Fruit fly (Drosophila melanogaster): ENCODE results near the gene CG14565.

The CG14565 gene

dm6 chr3L:21731104-21731600, 12.9 kb downstream of the CG14565 start, which contains the start of gene CG14569:
TSS of gene CG14569 (minus strand) at chr3L:21731550.
- no peak for TF ChIP-seq CG5204 (GFP tag; optimal IDR thresholded peaks at IDR 0.05)
- no peak for TF ChIP-seq CG7101 (tag; optimal IDR thresholded peaks at IDR 0.05)
- TF ChIP-seq CG7045 (GFP tag; optimal IDR thresholded peaks at IDR 0.05) = no peak
- TF ChIP-seq Crg-1 (GFP tag; optimal IDR thresholded peaks at IDR 0.05) = no peak
- no peak for TF ChIP-seq CG11617 (GFP tag; optimal IDR thresholded peaks at IDR 0.05)
- no peak for TF ChIP-seq CG33017 (tag; optimal IDR thresholded peaks at IDR 0.05)
- no peak for TF ChIP-seq tj (GFP tag; optimal IDR thresholded peaks at IDR 0.05)
- no peak for TF ChIP-seq ovo (GFP tag; optimal IDR thresholded peaks at IDR 0.05)
- TF ChIP-seq Hr96 (GFP tag; optimal IDR thresholded peaks at IDR 0.05) = no peak
- no peak for TF ChIP-seq Mnt (GFP tag; optimal IDR thresholded peaks at IDR 0.05)
- no peak for TF ChIP-seq cic (GFP tag; optimal IDR thresholded peaks at IDR 0.05)
- TF ChIP-seq Clk (GFP tag; optimal IDR thresholded peaks at IDR 0.05) = no peak
- TF ChIP-seq CG1620 (GFP tag; optimal IDR thresholded peaks at IDR 0.05) = no peak
- TF ChIP-seq toe (GFP tag; optimal IDR thresholded peaks at IDR 0.05) = no peak
- TF ChIP-seq cnc (optimal IDR thresholded peaks at IDR 0.05) = no peak

DNA sequence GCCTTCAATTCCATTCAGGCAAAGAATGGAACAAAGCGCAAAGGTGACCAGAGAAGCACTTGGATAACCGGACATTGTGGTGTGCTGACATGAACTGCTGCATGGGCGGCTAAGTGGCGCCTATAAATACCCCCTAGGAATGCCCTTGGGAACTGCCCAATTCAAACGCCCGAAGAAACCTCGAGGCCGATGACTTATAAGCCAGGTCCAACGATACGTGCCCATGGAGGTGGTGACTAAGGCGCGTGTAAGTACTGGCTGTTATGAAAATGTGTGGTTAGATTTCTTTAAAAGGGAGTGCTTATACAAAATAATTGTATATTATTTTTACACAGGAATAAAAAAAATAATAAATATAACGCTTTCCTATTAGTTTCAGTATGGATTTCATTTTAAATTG, 13.7 kb downstream of the CG14565 start, which contains the start of gene CG14570:
TSS of gene CG14570 (minus strand) at position 101 of the 400 bp plus-strand sequence.
- no peak for TF ChIP-seq cnc (optimal IDR thresholded peaks at IDR 0.05)
- no peak for TF ChIP-seq Mnt (GFP tag; optimal IDR thresholded peaks at IDR 0.05)
- TF ChIP-seq CG12768 (GFP tag; optimal IDR thresholded peaks at IDR 0.05) = no peak
- TF ChIP-seq CG11617 (GFP tag; optimal IDR thresholded peaks at IDR 0.05) = no peak
- TF ChIP-seq CG33017 (tag; optimal IDR thresholded peaks at IDR 0.05) = no peak
- no peak for TF ChIP-seq CG7101 (tag; optimal IDR thresholded peaks at IDR 0.05)
- TF ChIP-seq tj (GFP tag; optimal IDR thresholded peaks at IDR 0.05) = no peak
- TF ChIP-seq cic (GFP tag; optimal IDR thresholded peaks at IDR 0.05) = no peak
- TF ChIP-seq CG14711 (tag; optimal IDR thresholded peaks at IDR 0.05) = no peak
- no peak for TF ChIP-seq CG5204 (GFP tag; optimal IDR thresholded peaks at IDR 0.05)
- no peak for TF ChIP-seq ovo (GFP tag; optimal IDR thresholded peaks at IDR 0.05)
- TF ChIP-seq Crg-1 (GFP tag; optimal IDR thresholded peaks at IDR 0.05) = no peak

dm6 chr3L:21728616-21729047, 15.4 kb downstream of the CG14565 start, which contains the start of the genes CG11247 and Polr2H:
TSS of gene CG11247 (minus strand) at chr3L:21728806.
TSS of gene Polr2H (plus strand) at chr3L:21728932.
- peak; percentile 41 for TF ChIP-seq Crg-1 (GFP tag; optimal IDR thresholded peaks at IDR 0.05)
- TF ChIP-seq CG7045 (GFP tag; optimal IDR thresholded peaks at IDR 0.05) = peak; percentile 64
- TF ChIP-seq kay (GFP tag; ENCODE audit: borderline replicate concordance) = peak; percentile 27
- peak; percentile 75 for TF ChIP-seq CG7101 (tag; optimal IDR thresholded peaks at IDR 0.05)
- peak; percentile 56 for TF ChIP-seq CG11617 (GFP tag; optimal IDR thresholded peaks at IDR 0.05)
- TF ChIP-seq pad (GFP tag; optimal IDR thresholded peaks at IDR 0.05) = peak; percentile 42
- TF ChIP-seq Mnt (GFP tag; optimal IDR thresholded peaks at IDR 0.05) = peak; percentile 83
- TF ChIP-seq CG33017 (tag; optimal IDR thresholded peaks at IDR 0.05) = peak; percentile 34
- peak; percentile 92 for TF ChIP-seq toe (GFP tag; optimal IDR thresholded peaks at IDR 0.05)
- TF ChIP-seq cic (GFP tag; optimal IDR thresholded peaks at IDR 0.05) = no peak
- peak; percentile 86 for TF ChIP-seq Hr96 (GFP tag; optimal IDR thresholded peaks at IDR 0.05)
- TF ChIP-seq CG12768 (GFP tag; optimal IDR thresholded peaks at IDR 0.05) = peak; percentile 27
- TF ChIP-seq CG14711 (tag; optimal IDR thresholded peaks at IDR 0.05) = peak; percentile 65
- TF ChIP-seq ovo (GFP tag; optimal IDR thresholded peaks at IDR 0.05) = peak; percentile 15
- peak; percentile 45 for TF ChIP-seq tj (GFP tag; optimal IDR thresholded peaks at IDR 0.05)
- peak; percentile 87 for TF ChIP-seq bab1 (GFP tag; optimal IDR thresholded peaks at IDR 0.05)
- TF ChIP-seq Clk (GFP tag; optimal IDR thresholded peaks at IDR 0.05) = peak; percentile 76
- TF ChIP-seq CG5204 (GFP tag; optimal IDR thresholded peaks at IDR 0.05) = peak; percentile 84
- TF ChIP-seq CG1620 (GFP tag; optimal IDR thresholded peaks at IDR 0.05) = peak; percentile 84
- no peak for TF ChIP-seq cnc (optimal IDR thresholded peaks at IDR 0.05)

- no peak for TF ChIP-seq kay (GFP tag; ENCODE audit: borderline replicate concordance)
- TF ChIP-seq tj (GFP tag; optimal IDR thresholded peaks at IDR 0.05) = peak; percentile 74
- TF ChIP-seq CG33017 (tag; optimal IDR thresholded peaks at IDR 0.05) = no peak
Observed at dm6 chr3L:21727728-21728124, 16.3 kb downstream of the CG14565 start.

DNA sequence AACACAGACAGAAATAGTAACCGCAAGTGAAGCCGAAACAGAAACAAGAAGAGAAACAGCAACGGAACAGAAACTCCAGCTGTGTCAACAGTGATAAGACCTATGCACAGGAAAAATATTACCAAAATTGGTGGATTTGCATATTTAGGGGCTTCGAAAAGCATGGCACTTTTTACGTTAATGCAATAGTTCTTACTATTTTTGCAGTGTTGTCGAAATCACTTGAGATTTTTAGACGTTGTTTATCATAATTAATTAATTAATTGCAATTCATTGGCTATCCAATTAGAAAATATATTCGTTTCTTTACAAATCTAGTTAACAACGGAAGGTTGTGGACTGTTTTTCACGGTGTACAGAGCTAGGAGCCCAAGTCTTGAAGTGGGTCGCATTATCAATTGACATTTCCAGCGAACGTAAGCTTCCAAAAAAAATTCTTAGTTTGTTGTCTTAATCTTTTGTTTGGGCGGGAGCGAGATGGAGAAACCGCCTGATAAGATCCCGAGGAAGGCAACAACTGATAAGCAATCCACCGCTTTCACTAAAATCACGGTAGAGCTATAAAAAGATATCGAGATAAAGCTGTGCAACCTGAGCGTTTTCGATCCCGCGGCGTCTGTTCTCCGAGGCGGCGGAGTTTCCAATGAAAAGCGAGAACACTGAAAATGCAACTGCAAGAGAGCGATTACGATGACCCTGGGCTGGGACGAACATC, 16.9 kb downstream of the CG14565 start:
- TF ChIP-seq CG7045 (GFP tag; optimal IDR thresholded peaks at IDR 0.05) (no peak), cnc (optimal IDR thresholded peaks at IDR 0.05) (no peak), CG11617 (GFP tag; optimal IDR thresholded peaks at IDR 0.05) (no peak), Mnt (GFP tag; optimal IDR thresholded peaks at IDR 0.05) (no peak), toe (GFP tag; optimal IDR thresholded peaks at IDR 0.05) (no peak), Hr96 (GFP tag; optimal IDR thresholded peaks at IDR 0.05) (no peak), bab1 (GFP tag; optimal IDR thresholded peaks at IDR 0.05) (peak; percentile 13), tj (GFP tag; optimal IDR thresholded peaks at IDR 0.05) (peak; percentile 48), ovo (GFP tag; optimal IDR thresholded peaks at IDR 0.05) (no peak), CG5204 (GFP tag; optimal IDR thresholded peaks at IDR 0.05) (no peak), cic (GFP tag; optimal IDR thresholded peaks at IDR 0.05) (no peak)

dm6 chr3L:21720869-21721268, 23.2 kb downstream of the CG14565 start:
- TF ChIP-seq bab1 (GFP tag; optimal IDR thresholded peaks at IDR 0.05) = no peak
- TF ChIP-seq CG1620 (GFP tag; optimal IDR thresholded peaks at IDR 0.05) = no peak
- no peak for TF ChIP-seq ovo (GFP tag; optimal IDR thresholded peaks at IDR 0.05)
- no peak for TF ChIP-seq CG11617 (GFP tag; optimal IDR thresholded peaks at IDR 0.05)
- no peak for TF ChIP-seq CG7101 (tag; optimal IDR thresholded peaks at IDR 0.05)
- TF ChIP-seq CG7045 (GFP tag; optimal IDR thresholded peaks at IDR 0.05) = no peak
- TF ChIP-seq CG5204 (GFP tag; optimal IDR thresholded peaks at IDR 0.05) = no peak
- TF ChIP-seq CG12768 (GFP tag; optimal IDR thresholded peaks at IDR 0.05) = no peak
- no peak for TF ChIP-seq Clk (GFP tag; optimal IDR thresholded peaks at IDR 0.05)
- no peak for TF ChIP-seq Hr96 (GFP tag; optimal IDR thresholded peaks at IDR 0.05)
- TF ChIP-seq cic (GFP tag; optimal IDR thresholded peaks at IDR 0.05) = no peak
- TF ChIP-seq Mnt (GFP tag; optimal IDR thresholded peaks at IDR 0.05) = no peak
- no peak for TF ChIP-seq kay (GFP tag; ENCODE audit: borderline replicate concordance)
- no peak for TF ChIP-seq toe (GFP tag; optimal IDR thresholded peaks at IDR 0.05)

All from whole organism, adult.